Worm (Caenorhabditis elegans): Measurements from ENCODE around the gene H03A11.2.

DNA sequence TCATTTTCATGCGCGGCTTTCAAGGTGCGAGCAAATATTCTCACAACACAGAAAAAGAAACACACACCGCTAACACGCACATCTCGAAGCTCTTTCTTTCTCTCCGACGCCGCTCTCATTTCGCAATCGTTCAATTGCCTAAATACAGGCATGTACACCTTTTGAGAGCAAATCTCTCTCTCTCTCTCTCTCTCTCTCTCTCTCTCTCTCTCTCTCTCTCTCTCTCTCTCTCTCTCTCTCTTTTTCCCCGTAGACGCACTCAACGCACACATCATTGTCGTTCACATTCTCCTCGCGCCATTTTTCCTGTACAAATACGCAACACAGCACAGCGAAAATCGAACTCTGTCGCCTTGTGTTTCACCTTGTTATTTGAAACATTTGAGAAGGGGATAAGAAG, 48.9 kb upstream of the H03A11.2 start:
- TF ChIP-seq F55B11.4 (tag; optimal IDR thresholded peaks at IDR 0.05; ENCODE audit: borderline replicate concordance, insufficient read depth) = no peak
- TF ChIP-seq ZK185.1 (tag; optimal IDR thresholded peaks at IDR 0.05; ENCODE audit: poor library complexity, severe bottlenecking) = no peak
- TF ChIP-seq nfya-2 (GFP tag; IDR thresholded peaks at IDR 0.05) = no peak
- no peak for TF ChIP-seq F10E7.11 (tag; optimal IDR thresholded peaks at IDR 0.05)
- 0 out of 2 replicates have a peak, but pooled peaks have one; percentile 41 for TF ChIP-seq lin-26 (GFP tag; IDR thresholded peaks at IDR 0.05)
- TF ChIP-seq dpl-1 (GFP tag; optimal IDR thresholded peaks at IDR 0.05) = no peak
- TF ChIP-seq let-526 (GFP tag; IDR thresholded peaks at IDR 0.05) = no peak
- no peak for TF ChIP-seq ekl-4 (GFP tag; IDR thresholded peaks at IDR 0.05)

All from whole organism, young adult.